Worm (Caenorhabditis elegans) whole organism, L4 larva: ENCODE measurements around the gene Y75B8A.32.
A peak's percentile ranks its signal among the peaks of the same experiment; 100 is the strongest.

Experiments
- aha-1 ChIP-seq: fragments of 150-350 bp; peaks from one replicate; lab custom pipeline; 2014; ENCODE audit warnings: missing biosample characterization, missing genetic modification characterization
- daf-8 ChIP-seq: fragments of 200-800 bp; sonication (Bioruptor generic); IDR thresholded peaks from 2 replicates; pipeline ENCODE4 v1.3.6; 2022; ENCODE audit warnings: missing genetic modification characterization, missing compliant biosample characterization
- nhr-28 ChIP-seq: fragments of 150-350 bp; optimal IDR thresholded peaks from 2 replicates; lab custom pipeline; 2014; ENCODE audit warnings: missing biosample characterization, missing genetic modification characterization
- spr-3 ChIP-seq: fragments of 200-800 bp; sonication (Bioruptor generic); optimal IDR thresholded peaks from 2 replicates; lab custom pipeline; 2018; ENCODE audit warnings: mild to moderate bottlenecking, missing genetic modification characterization, missing compliant biosample characterization

- TF ChIP-seq daf-8 (no peak), spr-3 (GFP tag; lab: Kevin White, UChicago) (no peak), aha-1 (no peak), nhr-28 (peak; percentile 71)
Measured at ce11 chrIII:12351301-12351700, 7.1 kb downstream of the Y75B8A.32 start, which contains the start of the genes pph-4.1 and Y75B8A.31.
